Fruit fly (Drosophila melanogaster): ENCODE data around the gene CG14210.

Gene CG14210

dm6 chrX:19597684-19598363, 18.2 kb upstream of the CG14210 start, which contains the start of gene RpS10b (continued):
- TF ChIP-seq so (GFP tag; IDR thresholded peaks at IDR 0.05) = peak; percentile 85
- TF ChIP-seq ewg (GFP tag; optimal IDR thresholded peaks at IDR 0.05) = peak; percentile 84
- TF ChIP-seq tin (GFP tag; optimal IDR thresholded peaks at IDR 0.05) = peak; percentile 72
- TF ChIP-seq CG8765 (GFP tag; IDR thresholded peaks at IDR 0.05) = peak; percentile 29; the same call in 1 of the 2 replicates
- peak in 1 of 2 experiments; percentile 96 for TF ChIP-seq eve (GFP tag; optimal IDR thresholded peaks at IDR 0.05)
- TF ChIP-seq CG1647 (GFP tag; optimal IDR thresholded peaks at IDR 0.05) = peak; percentile 48
- peak; percentile 71; the same call in 1 of the 2 replicates for TF ChIP-seq ham (GFP tag; IDR thresholded peaks at IDR 0.05)
- TF ChIP-seq seq (GFP tag; IDR thresholded peaks at IDR 0.05) = peak; percentile 83
- TF ChIP-seq Gug (GFP tag; IDR thresholded peaks at IDR 0.05) = peak; percentile 49; the same call in 2 of the 4 replicates
- TF ChIP-seq CG6765 (GFP tag; optimal IDR thresholded peaks at IDR 0.05) = peak; percentile 97
- peak; percentile 66; the same call in 2 of the 3 replicates for TF ChIP-seq CG6175 (GFP tag; IDR thresholded peaks at IDR 0.05)
- TF ChIP-seq CG15514 (GFP tag; optimal IDR thresholded peaks at IDR 0.05) = peak; percentile 92
- peak; percentile 74 for TF ChIP-seq CG2712 (tag; optimal IDR thresholded peaks at IDR 0.05)
- TF ChIP-seq CG15011 (GFP tag; optimal IDR thresholded peaks at IDR 0.05) = peak; percentile 95
- peak; percentile 46 for TF ChIP-seq sd (tag; optimal IDR thresholded peaks at IDR 0.05)
- TF ChIP-seq ken (GFP tag; IDR thresholded peaks at IDR 0.05) = peak; percentile 67
- TF ChIP-seq CHES-1-like (GFP tag; optimal IDR thresholded peaks at IDR 0.05) = peak; percentile 94
- TF ChIP-seq Adf1 (GFP tag; IDR thresholded peaks at IDR 0.05) = peak; percentile 32; the same call in 1 of the 2 replicates
- peak; percentile 88 for TF ChIP-seq CG12236 (GFP tag; optimal IDR thresholded peaks at IDR 0.05)
- TF ChIP-seq CG11560 (tag; IDR thresholded peaks at IDR 0.05) = peak; percentile 73; the same call in 1 of the 3 replicates
- TF ChIP-seq CG15073 (GFP tag; optimal IDR thresholded peaks at IDR 0.05) = no peak
- TF ChIP-seq Ets65A (GFP tag) = peak; percentile 98
- peak; percentile 76 for TF ChIP-seq Dip3 (GFP tag; optimal IDR thresholded peaks at IDR 0.05)
- TF ChIP-seq CG32532 (GFP tag; IDR thresholded peaks at IDR 0.05) = peak; percentile 96
- peak; percentile 71 for TF ChIP-seq CG10366 (GFP tag; IDR thresholded peaks at IDR 0.05)
- no peak; the same call in 1 of the 2 replicates for TF ChIP-seq rib (GFP tag; IDR thresholded peaks at IDR 0.05)
- peak; percentile 47 for TF ChIP-seq ara (GFP tag; IDR thresholded peaks at IDR 0.05)
- peak; percentile 78 for TF ChIP-seq CG43689 (GFP tag; IDR thresholded peaks at IDR 0.05)
- peak; percentile 85 for TF ChIP-seq CG3847 (GFP tag; IDR thresholded peaks at IDR 0.05)
- TF ChIP-seq CG4854 (GFP tag; optimal IDR thresholded peaks at IDR 0.05) = peak; percentile 87
- 0 out of 2 replicates have a peak, but pooled peaks have one; percentile 32 for TF ChIP-seq gt (GFP tag; IDR thresholded peaks at IDR 0.05)
- TF ChIP-seq sim (GFP tag; IDR thresholded peaks at IDR 0.05) = peak; percentile 80
- peak; percentile 90 for TF ChIP-seq CG13624 (GFP tag; optimal IDR thresholded peaks at IDR 0.05)
- TF ChIP-seq Hr78 (GFP tag; optimal IDR thresholded peaks at IDR 0.05) = peak in 1 of 2 experiments; percentile 50
- peak; percentile 65 for TF ChIP-seq Spps (tag; optimal IDR thresholded peaks at IDR 0.05)
- TF ChIP-seq jing (GFP tag; optimal IDR thresholded peaks at IDR 0.05) = peak; percentile 47
- peak; percentile 51; the same call in 1 of the 3 replicates for TF ChIP-seq CG2889 (GFP tag; IDR thresholded peaks at IDR 0.05)
- peak; percentile 78 for TF ChIP-seq Side (GFP tag; optimal IDR thresholded peaks at IDR 0.05)
- TF ChIP-seq Ssrp (tag; optimal IDR thresholded peaks at IDR 0.05) = peak; percentile 55
- peak; percentile 78 for TF ChIP-seq CG15269 (tag; optimal IDR thresholded peaks at IDR 0.05)
- peak; percentile 96 for TF ChIP-seq Dll (GFP tag; IDR thresholded peaks at IDR 0.05; ENCODE audit: partially characterized antibody)
- TF ChIP-seq YL-1 (GFP tag; optimal IDR thresholded peaks at IDR 0.05) = peak; percentile 99
- peak; percentile 91 for TF ChIP-seq CG13287 (GFP tag; IDR thresholded peaks at IDR 0.05; ENCODE audit: partially characterized antibody)
- TF ChIP-seq NFAT (GFP tag; IDR thresholded peaks at IDR 0.05) = peak; percentile 85
- peak; percentile 90 for TF ChIP-seq shn (GFP tag; optimal IDR thresholded peaks at IDR 0.05)
- peak; percentile 62; the same call in 1 of the 2 replicates for TF ChIP-seq CG11696 (GFP tag; IDR thresholded peaks at IDR 0.05)
- peak; percentile 87 for TF ChIP-seq otp (GFP tag; IDR thresholded peaks at IDR 0.05)
- TF ChIP-seq Poxn (GFP tag; IDR thresholded peaks at IDR 0.05) = no peak
- TF ChIP-seq Sox100B (GFP tag; optimal IDR thresholded peaks at IDR 0.05) = peak; percentile 95
- TF ChIP-seq CG18262 (tag; optimal IDR thresholded peaks at IDR 0.05) = peak; percentile 82

Measured in whole organism, embryonic.